Fruit fly (Drosophila melanogaster) S2 (cell line): ENCODE data around the gene CenG1A.

Experiments
- CG8478 ChIP-seq: fragments of >200 bp; optimal IDR thresholded peaks from 2 replicates; lab custom pipeline; 2018
- CTCF ChIP-seq, 2 experiments: fragments of >200 bp; optimal IDR thresholded peaks; 2 replicates each; lab custom pipeline; 2018

dm6 chr2L:13867653-13868052, 32.3 kb downstream of the CenG1A start:
- TF ChIP-seq CTCF (optimal IDR thresholded peaks at IDR 0.05; lab: Kevin White, UChicago) (no peak), CG8478 (lab: Kevin White, UChicago) (no peak)
